Fruit fly (Drosophila melanogaster) whole organism, embryonic: ENCODE data around the gene CG2614.

Source experiments
- Asciz ChIP-seq: fragments of 200-800 bp; sonication (Bioruptor generic); optimal IDR thresholded peaks from 2 replicates; lab custom pipeline; 2017; ENCODE audit warnings: missing biosample characterization, mild to moderate bottlenecking, missing genetic modification characterization, missing genetic modification reagents
- Bdp1 ChIP-seq: fragments of 200-800 bp; sonication (Bioruptor generic); optimal IDR thresholded peaks from 3 replicates; lab custom pipeline; 2016; ENCODE audit warnings: missing biosample characterization, missing genetic modification characterization
- CG11560 ChIP-seq: fragments of 200-800 bp; sonication (Bioruptor generic); IDR thresholded peaks from 3 replicates; pipeline ENCODE4 v1.3.6; 2022; ENCODE audit warnings: missing biosample characterization, missing genetic modification characterization
- CG17186 ChIP-seq: fragments of 200-800 bp; sonication (Bioruptor generic); optimal IDR thresholded peaks from 3 replicates; lab custom pipeline; 2017; ENCODE audit warnings: missing biosample characterization, missing genetic modification reagents, missing genetic modification characterization
- CG17829 ChIP-seq: fragments of 200-800 bp; optimal IDR thresholded peaks from 2 replicates; lab custom pipeline; 2019; ENCODE audit warnings: missing biosample characterization, mild to moderate bottlenecking, missing genetic modification characterization, moderate library complexity
- CG3995 ChIP-seq: fragments of 200-800 bp; sonication (Bioruptor generic); optimal IDR thresholded peaks from 3 replicates; lab custom pipeline; 2016; ENCODE audit warnings: missing biosample characterization, missing genetic modification characterization
- CG8290 ChIP-seq, 3 experiments: fragments of 200-800 bp; sonication (Bioruptor generic); optimal IDR thresholded peaks; 2 replicates each; lab custom pipeline; 2016 to 2019; ENCODE audit warnings: missing biosample characterization in 3 of 3, missing genetic modification characterization in 3 of 3, mild to moderate bottlenecking in 2 of 3, moderate library complexity in 1 of 3
- Doc3 ChIP-seq: fragments of 200-800 bp; sonication (Bioruptor generic); IDR thresholded peaks from 3 replicates; pipeline ENCODE4 v1.3.6; 2022; ENCODE audit warnings: missing biosample characterization, missing genetic modification characterization; ENCODE audit not compliant: partially characterized antibody
- Dp ChIP-seq: fragments of 200-800 bp; sonication (Bioruptor generic); optimal IDR thresholded peaks from 2 replicates; lab custom pipeline; 2018; ENCODE audit warnings: missing biosample characterization, mild to moderate bottlenecking, missing genetic modification characterization, moderate library complexity
- Hey ChIP-seq: fragments of 200-800 bp; sonication (Bioruptor generic); optimal IDR thresholded peaks from 3 replicates; lab custom pipeline; 2018; ENCODE audit warnings: missing biosample characterization, mild to moderate bottlenecking, missing genetic modification characterization
- dm ChIP-seq: fragments of 200-800 bp; sonication (Bioruptor generic); optimal IDR thresholded peaks from 3 replicates; lab custom pipeline; 2016; ENCODE audit warnings: missing biosample characterization, missing genetic modification characterization
- tx ChIP-seq: fragments of 200-800 bp; sonication (Bioruptor generic); optimal IDR thresholded peaks from 2 replicates; lab custom pipeline; 2016; ENCODE audit warnings: missing biosample characterization, missing genetic modification characterization

- TF ChIP-seq Dp (GFP tag; lab: Kevin White, UChicago) (no peak), CG8290 (GFP tag; optimal IDR thresholded peaks at IDR 0.05; lab: Kevin White, UChicago) (no peak), CG8290 (tag; optimal IDR thresholded peaks at IDR 0.05; lab: Kevin White, UChicago) (no peak), CG17829 (no peak), Asciz (no peak), dm (GFP tag; lab: Kevin White, UChicago) (no peak), Hey (tag; lab: Kevin White, UChicago) (no peak), CG3995 (peak; percentile 67), CG11560 (tag; lab: Robert Waterston, UW) (no peak), Bdp1 (GFP tag; lab: Kevin White, UChicago) (no peak), tx (no peak), CG17186 (GFP tag; lab: Kevin White, UChicago) (no peak), Doc3 (GFP tag; lab: Robert Waterston, UW) (no peak)
These were observed 25.4 kb downstream of the CG2614 start, which contains the start of gene Cen for dm6 chr2L:20681648-20682098.
